Worm (Caenorhabditis elegans): Measurements from ENCODE around the gene spp-31.

ce11 chrIV:1445920-1446319, 39.6 kb downstream of the spp-31 start, which contains the start of gene clp-7:
- TF ChIP-seq pha-4 (tag; optimal IDR thresholded peaks at IDR 0.05) (no peak), T26A5.8 (tag; optimal IDR thresholded peaks at IDR 0.05) (no peak), dpl-1 (GFP tag; optimal IDR thresholded peaks at IDR 0.05) (no peak), sea-2 (GFP tag; IDR thresholded peaks at IDR 0.05) (no peak), ama-1 (optimal IDR thresholded peaks at IDR 0.05) (no peak), ama-1 (GFP tag; optimal IDR thresholded peaks at IDR 0.05) (no peak), B0336.3 (GFP tag; IDR thresholded peaks at IDR 0.05) (no peak), snpc-4 (GFP tag; optimal IDR thresholded peaks at IDR 0.05) (no peak), snpc-4 (tag; optimal IDR thresholded peaks at IDR 0.05) (no peak), Y79H2A.3 (GFP tag; conservative IDR thresholded peaks at IDR 0.05) (no peak), nhr-27 (tag; optimal IDR thresholded peaks at IDR 0.05) (no peak), lir-1 (GFP tag; conservative IDR thresholded peaks at IDR 0.05) (no peak)

All from whole organism, young adult.